Worm (Caenorhabditis elegans): Measurements from ENCODE around the gene F42G8.8.

DNA sequence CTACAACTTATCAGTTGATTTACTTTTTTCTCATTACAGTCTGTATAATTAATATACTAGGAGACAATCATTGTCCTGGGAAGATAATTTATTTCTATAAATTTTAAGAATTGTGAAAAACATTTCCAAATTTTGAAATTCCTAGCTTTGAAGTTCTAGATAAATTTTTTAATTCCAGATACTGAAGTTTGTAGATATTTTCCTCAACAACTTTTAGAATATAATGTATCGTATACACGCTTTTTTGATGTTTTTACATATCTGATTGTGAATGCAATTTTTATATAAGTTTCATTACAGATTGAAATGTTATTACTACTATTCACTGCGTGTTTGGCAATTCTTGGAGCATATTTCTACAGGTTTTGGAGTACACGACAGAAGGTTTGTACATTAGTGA is 33.3 kb downstream of the F42G8.8 start, which contains the start of gene faah-2:
- TF ChIP-seq mdl-1 (tag; optimal IDR thresholded peaks at IDR 0.05) (no peak), snpc-4 (tag; optimal IDR thresholded peaks at IDR 0.05) (no peak), ZK546.5 (tag; optimal IDR thresholded peaks at IDR 0.05) (no peak), ztf-11 (tag; optimal IDR thresholded peaks at IDR 0.05) (no peak), nhr-237 (tag; optimal IDR thresholded peaks at IDR 0.05) (no peak), elt-1 (tag; optimal IDR thresholded peaks at IDR 0.05) (no peak), alr-1 (tag; optimal IDR thresholded peaks at IDR 0.05) (no peak), egl-27 (tag; optimal IDR thresholded peaks at IDR 0.05) (no peak), ama-1 (optimal IDR thresholded peaks at IDR 0.05) (no peak), unc-62 (GFP tag; optimal IDR thresholded peaks at IDR 0.05) (no peak)

Measured in whole organism, L2 larva.